Worm (Caenorhabditis elegans) whole organism, L3 larva: ENCODE data around the gene C18G1.9.

Experiments
- elt-1 ChIP-seq: fragments of 150-350 bp; optimal IDR thresholded peaks from 2 replicates; lab custom pipeline; 2014; ENCODE audit warnings: missing biosample characterization, missing genetic modification characterization
- nhr-11 ChIP-seq: fragments of 150-350 bp; optimal IDR thresholded peaks from 2 replicates; lab custom pipeline; 2014; ENCODE audit warnings: missing biosample characterization, missing genetic modification characterization
- nhr-12 ChIP-seq: fragments of 150-350 bp; optimal IDR thresholded peaks from 2 replicates; lab custom pipeline; 2014; ENCODE audit warnings: missing biosample characterization, missing genetic modification characterization
- sea-2 ChIP-seq: fragments of 150-350 bp; sonication (generic microtip); optimal IDR thresholded peaks from 4 replicates; lab custom pipeline; 2014; ENCODE audit warnings: missing biosample characterization, missing genetic modification reagents, missing genetic modification characterization
- ztf-11 ChIP-seq: fragments of 150-350 bp; optimal IDR thresholded peaks from 2 replicates; lab custom pipeline; 2014; ENCODE audit warnings: missing biosample characterization, missing genetic modification characterization

- no peak for TF ChIP-seq nhr-12 (tag; lab: Kevin White, UChicago)
- no peak for TF ChIP-seq elt-1 (tag; lab: Kevin White, UChicago)
- no peak for TF ChIP-seq sea-2 (GFP tag; lab: Kevin White, UChicago)
- TF ChIP-seq nhr-11, result no peak
- no peak for TF ChIP-seq ztf-11 (tag; lab: Kevin White, UChicago)
These were observed 945 bp upstream of the C18G1.9 start, which contains the start of gene elt-7 for ce11 chrV:4770408-4770947.
